Fruit fly (Drosophila melanogaster) whole organism, adult: Measurements from ENCODE around the gene Cpr97Ea.

Source experiments
- CG5204 ChIP-seq: fragments of 200-800 bp; sonication (Bioruptor generic); optimal IDR thresholded peaks from 2 replicates; lab custom pipeline; 2016; ENCODE audit warnings: missing biosample characterization, missing genetic modification characterization
- CG7045 ChIP-seq: fragments of 200-800 bp; sonication (Bioruptor generic); optimal IDR thresholded peaks from 2 replicates; lab custom pipeline; 2017; ENCODE audit warnings: missing biosample characterization, mild to moderate bottlenecking, missing genetic modification characterization
- CG7101 ChIP-seq: fragments of 200-800 bp; sonication (Bioruptor generic); optimal IDR thresholded peaks from 2 replicates; lab custom pipeline; 2018; ENCODE audit warnings: missing biosample characterization, mild to moderate bottlenecking, missing genetic modification characterization, moderate library complexity
- Hr96 ChIP-seq: fragments of 200-800 bp; sonication (Bioruptor generic); optimal IDR thresholded peaks from 2 replicates; lab custom pipeline; 2016; ENCODE audit warnings: missing biosample characterization, missing genetic modification characterization
- cnc ChIP-seq, 2 experiments: fragments of >200 bp; optimal IDR thresholded peaks; 2 replicates each; lab custom pipeline; 2017
- pad ChIP-seq: fragments of 200-800 bp; sonication (Bioruptor generic); optimal IDR thresholded peaks from 3 replicates; lab custom pipeline; 2017; ENCODE audit warnings: missing biosample characterization, missing genetic modification characterization, mild to moderate bottlenecking, moderate library complexity, missing genetic modification reagents
- tj ChIP-seq: fragments of 200-800 bp; sonication (Bioruptor generic); optimal IDR thresholded peaks from 3 replicates; lab custom pipeline; 2017; ENCODE audit warnings: missing biosample characterization, mild to moderate bottlenecking, missing genetic modification characterization, moderate library complexity
- toe ChIP-seq: fragments of 200-800 bp; sonication (Bioruptor generic); optimal IDR thresholded peaks from 2 replicates; lab custom pipeline; 2016; ENCODE audit warnings: missing biosample characterization, missing genetic modification characterization

DNA sequence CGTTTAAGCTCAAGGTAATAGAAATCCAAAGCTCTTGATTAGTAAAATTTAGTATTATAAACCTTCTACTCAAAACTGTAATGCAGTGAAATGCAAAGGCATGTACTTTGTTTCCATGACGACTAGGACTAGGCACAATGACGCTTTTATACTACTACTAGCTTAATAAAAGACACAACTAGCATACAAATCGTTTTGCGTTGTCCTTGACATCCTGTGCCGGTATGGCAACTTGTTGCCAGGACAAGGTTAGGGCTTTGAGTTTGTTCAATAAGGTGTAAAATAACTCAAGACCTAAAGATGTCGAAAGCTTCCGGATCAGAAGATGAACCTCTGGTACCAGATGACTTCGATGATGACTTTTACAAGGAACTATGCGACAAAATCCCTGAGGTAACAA lies 30.8 kb upstream of the Cpr97Ea start, which contains the start of gene CG5882:
- TF ChIP-seq toe (no peak), Hr96 (GFP tag; lab: Kevin White, UChicago) (no peak), tj (GFP tag; lab: Kevin White, UChicago) (no peak), CG7045 (GFP tag; lab: Kevin White, UChicago) (no peak), pad (GFP tag; lab: Kevin White, UChicago) (no peak), CG5204 (GFP tag; lab: Kevin White, UChicago) (no peak), cnc (optimal IDR thresholded peaks at IDR 0.05; lab: Kevin White, UChicago) (no peak), CG7101 (tag; lab: Kevin White, UChicago) (no peak)
